Worm (Caenorhabditis elegans) whole organism, young adult: ENCODE measurements around the gene ttr-8.

ENCODE experiments used
- B0261.1 ChIP-seq: sonication (generic microtip); optimal IDR thresholded peaks from 2 replicates; lab custom pipeline; 2016; ENCODE audit warnings: mild to moderate bottlenecking, missing genetic modification characterization, moderate library complexity, missing compliant biosample characterization
- B0336.3 ChIP-seq: fragments of 200-800 bp; sonication (Bioruptor generic); IDR thresholded peaks from 2 replicates; pipeline ENCODE4 v1.3.6; 2022; ENCODE audit warnings: missing genetic modification characterization, missing compliant biosample characterization
- C06A6.2 ChIP-seq: fragments of 200-800 bp; sonication (Bioruptor generic); conservative IDR thresholded peaks from 2 replicates; pipeline ENCODE4 v1.3.6; 2022; ENCODE audit warnings: missing genetic modification characterization, missing compliant biosample characterization
- D2030.7 ChIP-seq: fragments of 200-800 bp; sonication (Bioruptor generic); IDR thresholded peaks from 2 replicates; pipeline ENCODE4 v1.3.6; 2022; ENCODE audit warnings: missing genetic modification reagents, missing genetic modification characterization, missing compliant biosample characterization
- F10E7.11 ChIP-seq: sonication (generic microtip); optimal IDR thresholded peaks from 2 replicates; lab custom pipeline; 2017; ENCODE audit warnings: mild to moderate bottlenecking, missing genetic modification characterization, moderate library complexity, missing compliant biosample characterization
- F23B12.7 ChIP-seq: sonication (generic microtip); optimal IDR thresholded peaks from 2 replicates; lab custom pipeline; 2017; ENCODE audit warnings: missing genetic modification characterization, mild to moderate bottlenecking, missing compliant biosample characterization, antibody characterized with exemption, moderate library complexity; ENCODE audit not compliant: insufficient read depth
- F37B4.10 ChIP-seq: fragments of 200-800 bp; sonication (Bioruptor generic); IDR thresholded peaks from 2 replicates; pipeline ENCODE4 v1.3.6; 2022; ENCODE audit warnings: missing genetic modification characterization, missing compliant biosample characterization
- F49E8.2 ChIP-seq: sonication (generic microtip); optimal IDR thresholded peaks from 3 replicates; lab custom pipeline; 2017; ENCODE audit warnings: missing genetic modification characterization, mild to moderate bottlenecking, missing compliant biosample characterization, antibody characterized with exemption, moderate library complexity; ENCODE audit not compliant: insufficient read depth
- F52B5.7 ChIP-seq: sonication (generic microtip); optimal IDR thresholded peaks from 2 replicates; lab custom pipeline; 2016; ENCODE audit warnings: mild to moderate bottlenecking, missing genetic modification characterization, missing compliant biosample characterization
- K12H6.12 ChIP-seq: fragments of 200-800 bp; sonication (Bioruptor generic); optimal IDR thresholded peaks from 2 replicates; lab custom pipeline; 2018; ENCODE audit warnings: mild to moderate bottlenecking, missing genetic modification characterization, missing compliant biosample characterization
- T26A5.8 ChIP-seq: sonication (generic microtip); optimal IDR thresholded peaks from 2 replicates; lab custom pipeline; 2016; ENCODE audit warnings: missing genetic modification characterization, missing compliant biosample characterization
- Y53F4B.3 ChIP-seq: fragments of 200-800 bp; sonication (Bioruptor generic); IDR thresholded peaks from 2 replicates; pipeline ENCODE4 v1.3.6; 2022; ENCODE audit warnings: missing genetic modification reagents, missing genetic modification characterization, missing compliant biosample characterization
- Y53G8AR.9 ChIP-seq: fragments of 200-800 bp; sonication (Bioruptor generic); conservative IDR thresholded peaks from 2 replicates; pipeline ENCODE4 v1.3.6; 2022; ENCODE audit warnings: missing genetic modification reagents, missing genetic modification characterization, missing compliant biosample characterization
- Y95B8A.8 ChIP-seq: fragments of 200-800 bp; sonication (Bioruptor generic); IDR thresholded peaks from 2 replicates; pipeline ENCODE4 v1.3.6; 2022; ENCODE audit warnings: missing genetic modification reagents, missing genetic modification characterization, missing compliant biosample characterization
- akir-1 ChIP-seq: fragments of 200-800 bp; sonication (Bioruptor generic); optimal IDR thresholded peaks from 2 replicates; lab custom pipeline; 2018; ENCODE audit warnings: mild to moderate bottlenecking, missing genetic modification characterization, moderate library complexity, missing compliant biosample characterization
- ama-1 ChIP-seq, 3 experiments: fragments of 150-350 bp in 1 of 3; sonication (generic microtip) in 2 of 3; optimal IDR thresholded peaks; 2 replicates each; lab custom pipeline; 2014 to 2018; ENCODE audit warnings: missing biosample characterization in 2 of 3, missing genetic modification characterization in 2 of 3, missing genetic modification reagents in 2 of 3
- attf-3 ChIP-seq: fragments of 200-800 bp; sonication (Bioruptor generic); conservative IDR thresholded peaks from 2 replicates; pipeline ENCODE4 v1.3.6; 2022; ENCODE audit warnings: missing genetic modification reagents, missing genetic modification characterization, missing compliant biosample characterization
- ccch-3 ChIP-seq: fragments of 200-800 bp; sonication (Bioruptor generic); optimal IDR thresholded peaks from 2 replicates; lab custom pipeline; 2018; ENCODE audit warnings: mild to moderate bottlenecking, missing genetic modification characterization, missing compliant biosample characterization
- cebp-1 ChIP-seq, 2 experiments: fragments of 200-800 bp in 1 of 2; sonication (Bioruptor generic) in 1 of 2; sonication (generic microtip) in 1 of 2; IDR thresholded peaks in 1 of 2; optimal IDR thresholded peaks in 1 of 2; 2 replicates each; pipeline versions ENCODE4 v1.3.6 to Lab custom; 2017 to 2022; ENCODE audit warnings: missing compliant biosample characterization in 2 of 2, missing genetic modification characterization in 2 of 2, mild to moderate bottlenecking in 1 of 2, missing genetic modification reagents in 1 of 2, moderate library complexity in 1 of 2
- ceh-100 ChIP-seq: fragments of 200-800 bp; sonication (Bioruptor generic); IDR thresholded peaks from 2 replicates; pipeline ENCODE4 v1.3.6; 2022; ENCODE audit warnings: missing genetic modification reagents, missing genetic modification characterization, missing compliant biosample characterization
- die-1 ChIP-seq: sonication (generic microtip); optimal IDR thresholded peaks from 2 replicates; lab custom pipeline; 2016; ENCODE audit warnings: missing genotype, mild to moderate bottlenecking, missing genetic modification characterization, missing compliant biosample characterization
- efl-1 ChIP-seq: fragments of 150-350 bp; optimal IDR thresholded peaks from 2 replicates; lab custom pipeline; 2014; ENCODE audit warnings: missing biosample characterization, missing genetic modification reagents, missing genetic modification characterization
- hlh-26 ChIP-seq: fragments of 200-800 bp; sonication (Bioruptor generic); conservative IDR thresholded peaks from 2 replicates; pipeline ENCODE4 v1.3.6; 2022; ENCODE audit warnings: missing genetic modification reagents, missing genetic modification characterization, missing compliant biosample characterization
- lag-1 ChIP-seq: fragments of 200-800 bp; sonication (Bioruptor generic); IDR thresholded peaks from 2 replicates; pipeline ENCODE4 v1.3.6; 2022; ENCODE audit warnings: missing genetic modification reagents, missing genetic modification characterization, missing compliant biosample characterization
- let-526 ChIP-seq: fragments of 200-800 bp; sonication (Bioruptor generic); IDR thresholded peaks from 2 replicates; pipeline ENCODE4 v1.3.6; 2022; ENCODE audit warnings: missing genetic modification reagents, missing genetic modification characterization, missing compliant biosample characterization
- lin-26 ChIP-seq: fragments of 200-800 bp; sonication (Bioruptor generic); IDR thresholded peaks from 2 replicates; pipeline ENCODE4 v1.3.6; 2022; ENCODE audit warnings: missing genetic modification reagents, missing genetic modification characterization, missing compliant biosample characterization
- lin-40 ChIP-seq: sonication (generic microtip); optimal IDR thresholded peaks from 2 replicates; lab custom pipeline; 2016; ENCODE audit warnings: missing genetic modification characterization, mild to moderate bottlenecking, missing compliant biosample characterization, missing genotype, missing genetic modification reagents
- lir-1 ChIP-seq: fragments of 200-800 bp; sonication (Bioruptor generic); conservative IDR thresholded peaks from 2 replicates; pipeline ENCODE4 v1.3.6; 2022; ENCODE audit warnings: missing genetic modification reagents, missing genetic modification characterization, missing compliant biosample characterization
- lsl-1 ChIP-seq: fragments of 200-800 bp; sonication (Bioruptor generic); optimal IDR thresholded peaks from 2 replicates; lab custom pipeline; 2018; ENCODE audit warnings: mild to moderate bottlenecking, missing genetic modification characterization, moderate library complexity, missing compliant biosample characterization
- lsy-27 ChIP-seq: sonication (generic microtip); optimal IDR thresholded peaks from 2 replicates; lab custom pipeline; 2017; ENCODE audit warnings: missing genetic modification characterization, mild to moderate bottlenecking, missing compliant biosample characterization, antibody characterized with exemption, missing genotype, borderline replicate concordance; ENCODE audit not compliant: insufficient read depth
- madf-10 ChIP-seq: sonication (generic microtip); optimal IDR thresholded peaks from 2 replicates; lab custom pipeline; 2016; ENCODE audit warnings: mild to moderate bottlenecking, missing genetic modification characterization, missing compliant biosample characterization
- madf-6 ChIP-seq: fragments of 200-800 bp; sonication (Bioruptor generic); IDR thresholded peaks from 2 replicates; pipeline ENCODE4 v1.3.6; 2022; ENCODE audit warnings: missing genetic modification reagents, missing genetic modification characterization, missing compliant biosample characterization
- mcd-1 ChIP-seq: fragments of 200-800 bp; sonication (Bioruptor generic); IDR thresholded peaks from 2 replicates; pipeline ENCODE4 v1.3.6; 2022; ENCODE audit warnings: missing genetic modification reagents, missing genetic modification characterization, missing compliant biosample characterization
- mes-4 ChIP-seq: sonication (generic microtip); optimal IDR thresholded peaks from 2 replicates; lab custom pipeline; 2016; ENCODE audit warnings: missing genotype, missing genetic modification characterization, missing compliant biosample characterization
- mxl-1 ChIP-seq: sonication (generic microtip); optimal IDR thresholded peaks from 2 replicates; lab custom pipeline; 2016; ENCODE audit warnings: missing genetic modification characterization, missing compliant biosample characterization
- nfya-1 ChIP-seq: sonication (generic microtip); optimal IDR thresholded peaks from 2 replicates; lab custom pipeline; 2017; ENCODE audit warnings: antibody characterized with exemption, missing compliant biosample characterization, missing genetic modification characterization, borderline replicate concordance; ENCODE audit not compliant: insufficient read depth
- nfyb-1 ChIP-seq: fragments of 200-800 bp; sonication (Bioruptor generic); IDR thresholded peaks from 2 replicates; pipeline ENCODE4 v1.3.6; 2022; ENCODE audit warnings: missing genetic modification reagents, missing genetic modification characterization, missing compliant biosample characterization
- nhr-179 ChIP-seq: sonication (generic microtip); optimal IDR thresholded peaks from 2 replicates; lab custom pipeline; 2016; ENCODE audit warnings: mild to moderate bottlenecking, missing genetic modification characterization, missing compliant biosample characterization
- pha-4 ChIP-seq: fragments of 150-350 bp; sonication (generic microtip); optimal IDR thresholded peaks from 2 replicates; lab custom pipeline; 2014; ENCODE audit warnings: missing biosample characterization, missing genetic modification reagents, missing genetic modification characterization
- rcor-1 ChIP-seq: fragments of 200-800 bp; sonication (Bioruptor generic); IDR thresholded peaks from 2 replicates; pipeline ENCODE4 v1.3.6; 2022; ENCODE audit warnings: missing genetic modification reagents, missing genetic modification characterization, missing compliant biosample characterization
- rpc-1 ChIP-seq, 2 experiments: fragments of 150-350 bp in 1 of 2; sonication (generic microtip) in 1 of 2; optimal IDR thresholded peaks; 2 replicates each; lab custom pipeline; 2014 to 2018; ENCODE audit warnings: missing biosample characterization in 1 of 2, missing genetic modification characterization in 1 of 2, missing genetic modification reagents in 1 of 2, missing genotype in 1 of 2
- snpc-1.3 ChIP-seq: sonication (generic microtip); optimal IDR thresholded peaks from 2 replicates; lab custom pipeline; 2017; ENCODE audit warnings: missing genetic modification characterization, mild to moderate bottlenecking, missing compliant biosample characterization, antibody characterized with exemption, moderate library complexity, missing genotype, missing genetic modification reagents; ENCODE audit not compliant: insufficient read depth
- tlf-1 ChIP-seq: fragments of 200-800 bp; sonication (Bioruptor generic); optimal IDR thresholded peaks from 2 replicates; lab custom pipeline; 2018; ENCODE audit warnings: mild to moderate bottlenecking, missing genetic modification characterization, missing compliant biosample characterization
- unc-130 ChIP-seq: sonication (generic microtip); optimal IDR thresholded peaks from 2 replicates; lab custom pipeline; 2016; ENCODE audit warnings: missing genetic modification reagents, missing genetic modification characterization, missing compliant biosample characterization
- zfh-2 ChIP-seq: fragments of 200-800 bp; sonication (Bioruptor generic); conservative IDR thresholded peaks from 2 replicates; pipeline ENCODE4 v1.3.6; 2022; ENCODE audit warnings: missing genetic modification reagents, missing genetic modification characterization, missing compliant biosample characterization
- ztf-22 ChIP-seq: fragments of 200-800 bp; sonication (Bioruptor generic); optimal IDR thresholded peaks from 2 replicates; lab custom pipeline; 2018; ENCODE audit warnings: mild to moderate bottlenecking, missing genetic modification characterization, moderate library complexity, missing compliant biosample characterization
- ztf-26 ChIP-seq: sonication (generic microtip); optimal IDR thresholded peaks from 2 replicates; lab custom pipeline; 2017; ENCODE audit warnings: missing genetic modification characterization, missing compliant biosample characterization

The ttr-8 gene

ce11 chrIII:7584131-7584646 lies 19.0 kb upstream of the ttr-8 start, which contains the start of gene cup-5 (continued):
- TF ChIP-seq F52B5.7 (tag; lab: Kevin White, UChicago) (no peak), D2030.7 (GFP tag; lab: Robert Waterston, UW) (peak; percentile 45; the same call in 1 of the 2 replicates), B0261.1 (tag; lab: Kevin White, UChicago) (no peak), F23B12.7 (peak; percentile 37), ccch-3 (no peak), lin-40 (tag; lab: Kevin White, UChicago) (no peak), madf-6 (GFP tag; lab: Robert Waterston, UW) (peak; percentile 73), T26A5.8 (tag; lab: Kevin White, UChicago) (no peak), rcor-1 (no peak), attf-3 (GFP tag; lab: Robert Waterston, UW) (0 out of 2 replicates have a peak, but pooled peaks have one; percentile 27), Y53G8AR.9 (GFP tag; lab: Robert Waterston, UW) (no peak), snpc-1.3 (tag; lab: Kevin White, UChicago) (peak; percentile 29), K12H6.12 (no peak), cebp-1 (GFP tag; IDR thresholded peaks at IDR 0.05; lab: Robert Waterston, UW) (no peak), cebp-1 (tag; optimal IDR thresholded peaks at IDR 0.05; lab: Kevin White, UChicago) (no peak), hlh-26 (GFP tag; lab: Robert Waterston, UW) (no peak), tlf-1 (GFP tag; lab: Kevin White, UChicago) (no peak), ceh-100 (no peak), F37B4.10 (no peak), unc-130 (GFP tag; lab: Kevin White, UChicago) (no peak), mcd-1 (no peak), lsl-1 (peak; percentile 81), efl-1 (GFP tag; lab: Kevin White, UChicago) (peak; percentile 76), ztf-26 (tag; lab: Kevin White, UChicago) (no peak), rpc-1 (optimal IDR thresholded peaks at IDR 0.05; lab: Kevin White, UChicago) (no peak), rpc-1 (tag; optimal IDR thresholded peaks at IDR 0.05; lab: Kevin White, UChicago) (no peak), nfyb-1 (GFP tag; lab: Robert Waterston, UW) (no peak), F10E7.11 (no peak), pha-4 (tag; lab: Kevin White, UChicago) (no peak), lag-1 (no peak), mes-4 (tag; lab: Kevin White, UChicago) (no peak), nfya-1 (tag; lab: Kevin White, UChicago) (no peak), lir-1 (GFP tag; lab: Robert Waterston, UW) (no peak), nhr-179 (no peak), Y53F4B.3 (GFP tag; lab: Robert Waterston, UW) (no peak), lin-26 (no peak), lsy-27 (tag; lab: Kevin White, UChicago) (no peak), ztf-22 (GFP tag; lab: Kevin White, UChicago) (no peak), mxl-1 (no peak), madf-10 (tag; lab: Kevin White, UChicago) (no peak), F49E8.2 (tag; lab: Kevin White, UChicago) (no peak), zfh-2 (GFP tag; lab: Robert Waterston, UW) (no peak), let-526 (GFP tag; lab: Robert Waterston, UW) (no peak), C06A6.2 (GFP tag; lab: Robert Waterston, UW) (no peak), die-1 (tag; lab: Kevin White, UChicago) (no peak), akir-1 (GFP tag; lab: Kevin White, UChicago) (no peak), ama-1 (optimal IDR thresholded peaks at IDR 0.05; lab: Kevin White, UChicago) (no peak), ama-1 (GFP tag; optimal IDR thresholded peaks at IDR 0.05; lab: Kevin White, UChicago) (no peak), B0336.3 (GFP tag; lab: Robert Waterston, UW) (no peak), Y95B8A.8 (no peak)
